Worm (Caenorhabditis elegans) whole organism, mixed stage, embryonic: ENCODE data around the gene ZK666.12.

Source experiments
- M03D4.4 ChIP-seq: sonication (generic microtip); optimal IDR thresholded peaks from 2 replicates; lab custom pipeline; 2017; ENCODE audit warnings: mild to moderate bottlenecking, missing genetic modification characterization, missing compliant biosample characterization
- bed-3 ChIP-seq: fragments of 200-800 bp; sonication (Bioruptor generic); optimal IDR thresholded peaks from 3 replicates; lab custom pipeline; 2018; ENCODE audit warnings: mild to moderate bottlenecking, missing genetic modification characterization, moderate library complexity, missing compliant biosample characterization
- blmp-1 ChIP-seq: fragments of 150-350 bp; optimal IDR thresholded peaks from 2 replicates; lab custom pipeline; 2014; ENCODE audit warnings: missing biosample characterization, missing genetic modification characterization
- ceh-39 ChIP-seq: fragments of 150-350 bp; optimal IDR thresholded peaks from 2 replicates; lab custom pipeline; 2014; ENCODE audit warnings: missing biosample characterization, missing genetic modification characterization
- ceh-43 ChIP-seq: fragments of 200-800 bp; sonication (Bioruptor generic); optimal IDR thresholded peaks from 2 replicates; lab custom pipeline; 2018; ENCODE audit warnings: mild to moderate bottlenecking, missing genetic modification characterization, moderate library complexity, missing compliant biosample characterization
- ceh-83 ChIP-seq: fragments of 200-800 bp; sonication (Bioruptor generic); optimal IDR thresholded peaks from 2 replicates; lab custom pipeline; 2018; ENCODE audit warnings: mild to moderate bottlenecking, missing genetic modification characterization, missing compliant biosample characterization
- ces-1 ChIP-seq: fragments of 150-350 bp; optimal IDR thresholded peaks from 2 replicates; lab custom pipeline; 2014; ENCODE audit warnings: missing biosample characterization, missing genetic modification reagents, missing genetic modification characterization
- cnd-1 ChIP-seq: fragments of 200-800 bp; sonication (Bioruptor generic); optimal IDR thresholded peaks from 2 replicates; lab custom pipeline; 2018; ENCODE audit warnings: mild to moderate bottlenecking, missing genetic modification characterization, missing compliant biosample characterization
- drap-1 ChIP-seq: fragments of 200-800 bp; sonication (Bioruptor generic); optimal IDR thresholded peaks from 3 replicates; lab custom pipeline; 2018; ENCODE audit warnings: mild to moderate bottlenecking, missing genetic modification characterization, missing compliant biosample characterization
- elt-1 ChIP-seq: sonication (generic microtip); optimal IDR thresholded peaks from 2 replicates; lab custom pipeline; 2017; ENCODE audit warnings: missing genetic modification characterization, mild to moderate bottlenecking, missing compliant biosample characterization, antibody characterized with exemption, moderate library complexity, borderline replicate concordance; ENCODE audit not compliant: insufficient read depth
- elt-3 ChIP-seq: fragments of 150-350 bp; optimal IDR thresholded peaks from 2 replicates; lab custom pipeline; 2014; ENCODE audit warnings: missing biosample characterization, missing genetic modification characterization
- flh-1 ChIP-seq: fragments of 200-800 bp; sonication (Bioruptor generic); optimal IDR thresholded peaks from 2 replicates; lab custom pipeline; 2018; ENCODE audit warnings: mild to moderate bottlenecking, missing genetic modification characterization, moderate library complexity, missing compliant biosample characterization
- ham-2 ChIP-seq: fragments of 200-800 bp; sonication (Bioruptor generic); optimal IDR thresholded peaks from 2 replicates; lab custom pipeline; 2018; ENCODE audit warnings: mild to moderate bottlenecking, missing genetic modification characterization, missing compliant biosample characterization
- hlh-1 ChIP-seq: fragments of 150-350 bp; optimal IDR thresholded peaks from 2 replicates; lab custom pipeline; 2014; ENCODE audit warnings: missing biosample characterization, missing genetic modification reagents, missing genetic modification characterization
- lin-13 ChIP-seq: fragments of 150-350 bp; optimal IDR thresholded peaks from 2 replicates; lab custom pipeline; 2014; ENCODE audit warnings: missing biosample characterization, missing genetic modification characterization
- lin-32 ChIP-seq: fragments of 200-800 bp; sonication (Bioruptor generic); optimal IDR thresholded peaks from 2 replicates; lab custom pipeline; 2018; ENCODE audit warnings: mild to moderate bottlenecking, missing genetic modification characterization, missing compliant biosample characterization
- lsy-2 ChIP-seq: fragments of 150-350 bp; optimal IDR thresholded peaks from 2 replicates; lab custom pipeline; 2014; ENCODE audit warnings: missing biosample characterization, missing genetic modification characterization
- mab-5 ChIP-seq: fragments of 150-350 bp; optimal IDR thresholded peaks from 2 replicates; lab custom pipeline; 2014; ENCODE audit warnings: missing biosample characterization, missing genetic modification characterization
- mep-1 ChIP-seq: fragments of 150-350 bp; optimal IDR thresholded peaks from 2 replicates; lab custom pipeline; 2017; ENCODE audit warnings: missing biosample characterization, missing genetic modification reagents, missing genetic modification characterization, inconsistent platforms
- mls-2 ChIP-seq: sonication (generic microtip); optimal IDR thresholded peaks from 2 replicates; lab custom pipeline; 2016; ENCODE audit warnings: mild to moderate bottlenecking, missing genetic modification characterization, moderate library complexity, missing compliant biosample characterization
- nhr-12 ChIP-seq: fragments of 150-350 bp; optimal IDR thresholded peaks from 2 replicates; lab custom pipeline; 2014; ENCODE audit warnings: missing biosample characterization, missing genetic modification characterization
- nhr-2 ChIP-seq: fragments of 150-350 bp; optimal IDR thresholded peaks from 2 replicates; lab custom pipeline; 2014; ENCODE audit warnings: missing biosample characterization, missing genetic modification characterization
- nhr-237 ChIP-seq: fragments of 150-350 bp; optimal IDR thresholded peaks from 2 replicates; lab custom pipeline; 2014; ENCODE audit warnings: missing biosample characterization, missing genetic modification characterization
- nhr-28 ChIP-seq: fragments of 150-350 bp; optimal IDR thresholded peaks from 2 replicates; lab custom pipeline; 2014; ENCODE audit warnings: missing biosample characterization, missing genetic modification characterization
- nhr-76 ChIP-seq: sonication (generic microtip); optimal IDR thresholded peaks from 2 replicates; lab custom pipeline; 2017; ENCODE audit warnings: missing biosample characterization, missing genetic modification characterization
- pha-4 ChIP-seq: fragments of 150-350 bp; optimal IDR thresholded peaks from 2 replicates; lab custom pipeline; 2018; ENCODE audit warnings: missing biosample characterization, missing genetic modification reagents, missing genetic modification characterization
- sem-2 ChIP-seq: fragments of 200-800 bp; sonication (Bioruptor generic); optimal IDR thresholded peaks from 2 replicates; lab custom pipeline; 2018; ENCODE audit warnings: mild to moderate bottlenecking, missing genetic modification characterization, missing compliant biosample characterization
- snpc-4 ChIP-seq: fragments of 150-350 bp; optimal IDR thresholded peaks from 2 replicates; lab custom pipeline; 2014; ENCODE audit warnings: missing biosample characterization, missing genetic modification characterization
- sptf-1 ChIP-seq: sonication (generic microtip); optimal IDR thresholded peaks from 2 replicates; lab custom pipeline; 2017; ENCODE audit warnings: mild to moderate bottlenecking, missing genetic modification characterization, moderate library complexity, missing compliant biosample characterization
- tbx-8 ChIP-seq: fragments of 200-800 bp; sonication (Bioruptor generic); optimal IDR thresholded peaks from 2 replicates; lab custom pipeline; 2018; ENCODE audit warnings: mild to moderate bottlenecking, missing genetic modification characterization, moderate library complexity, missing compliant biosample characterization
- zip-8 ChIP-seq: fragments of 150-350 bp; optimal IDR thresholded peaks from 2 replicates; lab custom pipeline; 2014; ENCODE audit warnings: missing biosample characterization, missing genetic modification characterization
- ztf-11 ChIP-seq: fragments of 150-350 bp; optimal IDR thresholded peaks from 2 replicates; lab custom pipeline; 2014; ENCODE audit warnings: missing biosample characterization, missing genetic modification characterization

ZK666.12 gene

ce11 chrII:10505949-10506348 is 9.9 kb downstream of the ZK666.12 start:
- TF ChIP-seq tbx-8 (GFP tag; lab: Kevin White, UChicago) (no peak), nhr-28 (no peak), ceh-39 (no peak), mls-2 (tag; lab: Kevin White, UChicago) (no peak), sem-2 (no peak), elt-1 (tag; lab: Kevin White, UChicago) (no peak), ces-1 (no peak), hlh-1 (tag; lab: Kevin White, UChicago) (no peak), ceh-83 (GFP tag; lab: Kevin White, UChicago) (no peak), zip-8 (no peak), elt-3 (tag; lab: Kevin White, UChicago) (no peak), snpc-4 (tag; lab: Kevin White, UChicago) (no peak), ceh-43 (GFP tag; lab: Kevin White, UChicago) (no peak), flh-1 (GFP tag; lab: Kevin White, UChicago) (no peak), ztf-11 (no peak), drap-1 (GFP tag; lab: Kevin White, UChicago) (no peak), nhr-76 (tag; lab: Kevin White, UChicago) (no peak), pha-4 (tag; lab: Kevin White, UChicago) (no peak), lin-32 (GFP tag; lab: Kevin White, UChicago) (no peak), mep-1 (tag; lab: Kevin White, UChicago) (no peak)

ce11 chrII:10507906-10508305 is 11.9 kb downstream of the ZK666.12 start:
- TF ChIP-seq cnd-1 (no peak), nhr-28 (no peak), pha-4 (tag; lab: Kevin White, UChicago) (no peak), ceh-39 (no peak), elt-3 (tag; lab: Kevin White, UChicago) (no peak), blmp-1 (tag; lab: Kevin White, UChicago) (no peak), mab-5 (no peak), tbx-8 (GFP tag; lab: Kevin White, UChicago) (no peak), nhr-237 (tag; lab: Kevin White, UChicago) (no peak), mep-1 (tag; lab: Kevin White, UChicago) (no peak), ztf-11 (no peak), M03D4.4 (tag; lab: Kevin White, UChicago) (no peak), elt-1 (tag; lab: Kevin White, UChicago) (no peak)

ce11 chrII:10509746-10510145 is 13.7 kb downstream of the ZK666.12 start, which contains the start of gene F59B10.2:
F59B10.2 (minus strand) TSS chrII:10509846.
- TF ChIP-seq M03D4.4 (tag; lab: Kevin White, UChicago) = no peak
- TF ChIP-seq bed-3 (GFP tag; lab: Kevin White, UChicago) = no peak
- TF ChIP-seq ceh-83 (GFP tag; lab: Kevin White, UChicago) = no peak
- no peak for TF ChIP-seq sem-2
- TF ChIP-seq cnd-1 = no peak
- TF ChIP-seq mls-2 (tag; lab: Kevin White, UChicago) = no peak
- no peak for TF ChIP-seq lin-32 (GFP tag; lab: Kevin White, UChicago)
- no peak for TF ChIP-seq zip-8
- no peak for TF ChIP-seq lsy-2 (tag; lab: Kevin White, UChicago)
- no peak for TF ChIP-seq ceh-43 (GFP tag; lab: Kevin White, UChicago)
- TF ChIP-seq tbx-8 (GFP tag; lab: Kevin White, UChicago) = no peak
- TF ChIP-seq ham-2 (GFP tag; lab: Kevin White, UChicago) = no peak
- TF ChIP-seq blmp-1 (tag; lab: Kevin White, UChicago) = no peak
- TF ChIP-seq mab-5 = no peak
- no peak for TF ChIP-seq elt-1 (tag; lab: Kevin White, UChicago)
- no peak for TF ChIP-seq mep-1 (tag; lab: Kevin White, UChicago)
- TF ChIP-seq drap-1 (GFP tag; lab: Kevin White, UChicago) = no peak
- no peak for TF ChIP-seq ztf-11
- no peak for TF ChIP-seq nhr-237 (tag; lab: Kevin White, UChicago)

- no peak for TF ChIP-seq zip-8
- no peak for TF ChIP-seq sptf-1 (tag; lab: Kevin White, UChicago)
- no peak for TF ChIP-seq ces-1
- TF ChIP-seq mep-1 (tag; lab: Kevin White, UChicago) = no peak
- TF ChIP-seq nhr-12 = no peak
- peak; percentile 63 for TF ChIP-seq pha-4 (tag; lab: Kevin White, UChicago)
- TF ChIP-seq mab-5 = no peak
These were observed 14.2 kb downstream of the ZK666.12 start, which contains the start of gene F59B10.3 for ce11 chrII:10510242-10510641. F59B10.3 (plus strand) TSS chrII:10510542.

ce11 chrII:10513377-10513776 is 17.4 kb downstream of the ZK666.12 start:
- no peak for TF ChIP-seq elt-1 (tag; lab: Kevin White, UChicago)
- TF ChIP-seq nhr-2 (tag; lab: Kevin White, UChicago) = no peak
- no peak for TF ChIP-seq drap-1 (GFP tag; lab: Kevin White, UChicago)
- TF ChIP-seq tbx-8 (GFP tag; lab: Kevin White, UChicago) = no peak
- no peak for TF ChIP-seq M03D4.4 (tag; lab: Kevin White, UChicago)
- no peak for TF ChIP-seq nhr-237 (tag; lab: Kevin White, UChicago)
- no peak for TF ChIP-seq cnd-1
- no peak for TF ChIP-seq zip-8
- TF ChIP-seq lin-13 = no peak
- TF ChIP-seq, all 35 proteins: peak for 0
